Fruit fly (Drosophila melanogaster) whole organism, wandering third instar larva: ENCODE data around the gene peb.

Experiments
- CG9705 ChIP-seq: fragments of 200-800 bp; sonication (Bioruptor generic); optimal IDR thresholded peaks from 2 replicates; lab custom pipeline; 2018; ENCODE audit warnings: missing biosample characterization, mild to moderate bottlenecking, missing genetic modification characterization
- GATAd ChIP-seq: sonication (Bioruptor generic); optimal IDR thresholded peaks from 2 replicates; lab custom pipeline; 2016; ENCODE audit warnings: missing biosample characterization, missing genetic modification characterization
- Mio ChIP-seq: sonication (Bioruptor generic); optimal IDR thresholded peaks from 2 replicates; lab custom pipeline; 2016; ENCODE audit warnings: missing biosample characterization, missing genetic modification characterization
- fru ChIP-seq: fragments of 200-800 bp; sonication (Bioruptor generic); optimal IDR thresholded peaks from 3 replicates; lab custom pipeline; 2016; ENCODE audit warnings: missing biosample characterization, mild to moderate bottlenecking, missing genetic modification characterization
- jim ChIP-seq: fragments of 175-275, 200-325 bp; sonication (Bioruptor generic); optimal IDR thresholded peaks from 2 replicates; lab custom pipeline; 2016; ENCODE audit warnings: missing biosample characterization, mild to moderate bottlenecking, missing genetic modification characterization
- lola ChIP-seq: fragments of >200 bp; optimal IDR thresholded peaks from 2 replicates; lab custom pipeline; 2017; ENCODE audit warnings: missing biosample characterization, missing genetic modification characterization
- pan ChIP-seq: fragments of >200 bp; optimal IDR thresholded peaks from 2 replicates; lab custom pipeline; 2017
- psq ChIP-seq: fragments of 200-800 bp; sonication (Bioruptor generic); optimal IDR thresholded peaks from 3 replicates; lab custom pipeline; 2017; ENCODE audit warnings: missing biosample characterization, mild to moderate bottlenecking, missing genetic modification characterization, moderate library complexity
- sv ChIP-seq: fragments of 200-800 bp; sonication (Bioruptor generic); optimal IDR thresholded peaks from 3 replicates; lab custom pipeline; 2016; ENCODE audit warnings: missing biosample characterization, missing genetic modification characterization
- usp ChIP-seq: fragments of >200 bp; optimal IDR thresholded peaks from 2 replicates; lab custom pipeline; 2017; ENCODE audit warnings: missing biosample characterization, missing genetic modification characterization
- woc ChIP-seq: sonication (Bioruptor generic); optimal IDR thresholded peaks from 2 replicates; lab custom pipeline; 2016; ENCODE audit warnings: missing biosample characterization, mild to moderate bottlenecking, missing genetic modification characterization

dm6 chrX:4675054-4675453 is 57.7 kb downstream of the peb start:
- no peak for TF ChIP-seq usp (GFP tag; lab: Kevin White, UChicago)
- no peak for TF ChIP-seq pan (lab: Kevin White, UChicago)
- TF ChIP-seq psq (GFP tag; lab: Kevin White, UChicago), result no peak
- no peak for TF ChIP-seq Mio (GFP tag; lab: Kevin White, UChicago)
- no peak for TF ChIP-seq sv (GFP tag; lab: Kevin White, UChicago)
- no peak for TF ChIP-seq jim (GFP tag; lab: Kevin White, UChicago)
- TF ChIP-seq GATAd (GFP tag; lab: Kevin White, UChicago), result no peak
- TF ChIP-seq CG9705, result no peak
- TF ChIP-seq lola (GFP tag; lab: Kevin White, UChicago), result no peak
- no peak for TF ChIP-seq woc (GFP tag; lab: Kevin White, UChicago)
- no peak for TF ChIP-seq fru
